Worm (Caenorhabditis elegans) whole organism, L3 larva: ENCODE data around the gene thoc-2.

Source experiments
- fkh-10 ChIP-seq: sonication (generic microtip); optimal IDR thresholded peaks from 2 replicates; lab custom pipeline; 2017; ENCODE audit warnings: missing biosample characterization, missing genetic modification reagents, missing genetic modification characterization
- mdl-1 ChIP-seq: fragments of 150-350 bp; optimal IDR thresholded peaks from 2 replicates; lab custom pipeline; 2014; ENCODE audit warnings: missing biosample characterization, missing genetic modification characterization
- nfya-1 ChIP-seq: sonication (generic microtip); optimal IDR thresholded peaks from 2 replicates; lab custom pipeline; 2017; ENCODE audit warnings: missing genetic modification characterization, mild to moderate bottlenecking, missing compliant biosample characterization, antibody characterized with exemption, moderate library complexity; ENCODE audit not compliant: insufficient read depth
- nhr-11 ChIP-seq: fragments of 150-350 bp; optimal IDR thresholded peaks from 2 replicates; lab custom pipeline; 2014; ENCODE audit warnings: missing biosample characterization, missing genetic modification characterization
- pha-4 ChIP-seq: fragments of 150-350 bp; optimal IDR thresholded peaks from 2 replicates; lab custom pipeline; 2014; ENCODE audit warnings: missing biosample characterization, missing genetic modification reagents, missing genetic modification characterization
- tbx-2 ChIP-seq: sonication (generic microtip); optimal IDR thresholded peaks from 2 replicates; lab custom pipeline; 2016; ENCODE audit warnings: mild to moderate bottlenecking, missing genetic modification characterization, missing compliant biosample characterization
- unc-62 ChIP-seq: fragments of 150-350 bp; sonication (generic microtip); optimal IDR thresholded peaks from 4 replicates; lab custom pipeline; 2014; ENCODE audit warnings: missing biosample characterization, missing genetic modification reagents, missing genetic modification characterization

DNA sequence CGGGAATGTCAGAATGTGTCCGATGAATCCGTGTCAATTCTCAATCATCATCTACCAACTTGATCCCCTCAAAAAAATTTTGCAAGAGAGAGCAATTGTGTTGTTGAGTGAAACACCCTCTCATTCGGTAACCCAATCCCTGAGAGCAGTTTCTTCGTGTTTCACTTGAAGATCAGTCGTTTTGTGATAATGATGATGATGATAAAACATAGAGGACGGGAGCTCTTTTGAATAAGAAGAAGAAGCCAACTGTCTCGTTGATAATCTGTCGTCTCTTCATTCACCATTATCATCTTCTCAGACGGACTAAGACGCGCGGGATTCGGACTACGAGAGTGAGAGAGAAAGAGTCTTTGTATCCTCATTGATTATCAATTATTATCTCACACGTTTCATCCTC is 37.3 kb downstream of the thoc-2 start:
- TF ChIP-seq tbx-2 (tag; lab: Kevin White, UChicago) (no peak), nfya-1 (tag; lab: Kevin White, UChicago) (peak; percentile 37), pha-4 (tag; lab: Kevin White, UChicago) (no peak), unc-62 (no peak), mdl-1 (tag; lab: Kevin White, UChicago) (no peak), fkh-10 (GFP tag; lab: Kevin White, UChicago) (no peak), nhr-11 (peak; percentile 78)
